Worm (Caenorhabditis elegans): Measurements from ENCODE around the gene C09H5.7.

ce11 chrV:8108670-8109069 is 23.6 kb upstream of the C09H5.7 start, which contains the start of gene myo-5:
- TF ChIP-seq mep-1 (tag; optimal IDR thresholded peaks at IDR 0.05): no peak
- no peak for TF ChIP-seq lsy-2 (tag; optimal IDR thresholded peaks at IDR 0.05)
- no peak for TF ChIP-seq unc-39 (tag; optimal IDR thresholded peaks at IDR 0.05)
- TF ChIP-seq unc-62 (GFP tag; optimal IDR thresholded peaks at IDR 0.05): no peak
- TF ChIP-seq blmp-1 (tag; optimal IDR thresholded peaks at IDR 0.05): no peak
- TF ChIP-seq ces-1 (GFP tag; optimal IDR thresholded peaks at IDR 0.05): no peak

Data from whole organism, mixed stage, embryonic.